ENCODE assay signal across 1 worm cellular context in the genomic region with DNA sequence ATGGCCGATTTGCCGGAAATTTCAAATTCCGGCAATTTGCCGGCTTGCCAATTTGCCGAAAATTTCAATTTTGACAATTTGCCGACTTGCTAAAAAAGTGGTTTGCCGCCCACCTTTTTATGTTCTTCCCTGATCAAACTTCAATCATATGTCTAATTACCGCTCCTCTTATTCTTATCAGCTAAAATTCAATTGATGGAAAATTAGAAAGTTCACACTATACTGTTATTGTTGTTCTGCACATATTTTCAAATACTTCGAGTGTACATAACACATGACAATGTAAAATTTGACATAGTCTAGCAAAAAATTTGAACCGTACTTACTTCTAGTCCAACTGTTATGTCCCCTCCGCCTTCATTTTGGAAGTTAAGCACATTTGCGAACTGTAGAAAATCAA.
TF ChIP-seq lines count a peak whose summit lies in the region.

No protein-coding gene starts in this region.

TF ChIP-seq in whole organism, L4 larva, 104 proteins besides CTCF, POLR2A, EP300 and RAD21 (continued from another document):
- TF ChIP-seq F44E2.7 (GFP tag; IDR thresholded peaks at IDR 0.05; lab: Robert Waterston, UW) (no peak), mdt-29 (GFP tag; IDR thresholded peaks at IDR 0.05; lab: Robert Waterston, UW) (no peak), nhr-77 (tag; optimal IDR thresholded peaks at IDR 0.05; lab: Kevin White, UChicago) (peak; percentile 20), daf-16 (GFP tag; optimal IDR thresholded peaks at IDR 0.05; lab: Kevin White, UChicago) (no peak), daf-16 (tag; optimal IDR thresholded peaks at IDR 0.05; lab: Kevin White, UChicago) (peak; percentile 79), ceh-44 (GFP tag; IDR thresholded peaks at IDR 0.05; lab: Robert Waterston, UW) (no peak)
